Fruit fly (Drosophila melanogaster) S2 (cell line): Measurements from ENCODE around the gene Pdfr.
"Not testable (repeated sequence)": the region's sequence is repeated elsewhere in the genome, so short reads cannot be mapped to it uniquely, and the experiment has no call there.

Source experiments
- CG8478 ChIP-seq: fragments of >200 bp; optimal IDR thresholded peaks from 2 replicates; lab custom pipeline; 2018
- CTCF ChIP-seq, 2 experiments: fragments of >200 bp; optimal IDR thresholded peaks; 2 replicates each; lab custom pipeline; 2018

Pdfr gene

dm6 chrX:2591315-2591999, 39.5 kb downstream of the Pdfr start:
- no peak for TF ChIP-seq CTCF (optimal IDR thresholded peaks at IDR 0.05; lab: Kevin White, UChicago)
- no peak for TF ChIP-seq CG8478 (lab: Kevin White, UChicago)

dm6 chrX:2592243-2592642, 40.2 kb downstream of the Pdfr start:
- TF ChIP-seq CTCF (optimal IDR thresholded peaks at IDR 0.05; lab: Kevin White, UChicago) = no peak
- TF ChIP-seq CG8478 (lab: Kevin White, UChicago) = no peak

dm6 chrX:2593094-2593752, 41.2 kb downstream of the Pdfr start:
- no peak for TF ChIP-seq CG8478 (lab: Kevin White, UChicago)
- TF ChIP-seq CTCF (optimal IDR thresholded peaks at IDR 0.05; lab: Kevin White, UChicago) = no peak

dm6 chrX:2593753-2594096, 41.7 kb downstream of the Pdfr start:
- TF ChIP-seq CTCF (optimal IDR thresholded peaks at IDR 0.05; lab: Kevin White, UChicago) (no peak), CG8478 (lab: Kevin White, UChicago) (no peak)

dm6 chrX:2603851-2604505, 52.0 kb downstream of the Pdfr start, which contains the start of the genes Klp3A and Zw10:
Klp3A (minus strand) TSS chrX:2604052.
Zw10 (plus strand) TSS chrX:2604197.
- TF ChIP-seq CG8478 (lab: Kevin White, UChicago) = no peak
- no peak for TF ChIP-seq CTCF (optimal IDR thresholded peaks at IDR 0.05; lab: Kevin White, UChicago)

dm6 chrX:2608470-2609157, 56.6 kb downstream of the Pdfr start, which contains the start of gene Smyd3:
Smyd3 (minus strand) TSS chrX:2608876.
- TF ChIP-seq CTCF (optimal IDR thresholded peaks at IDR 0.05; lab: Kevin White, UChicago) (no peak), CG8478 (lab: Kevin White, UChicago) (no peak)

- TF ChIP-seq CTCF (optimal IDR thresholded peaks at IDR 0.05; lab: Kevin White, UChicago); CG8478 (lab: Kevin White, UChicago): not testable (repeated sequence)
Observed at dm6 chrX:2610236-2610635, 58.2 kb downstream of the Pdfr start, which contains the start of gene eIF3g1. eIF3g1 (minus strand) TSS chrX:2610336.

- TF ChIP-seq CTCF (optimal IDR thresholded peaks at IDR 0.05; lab: Kevin White, UChicago) (no peak), CG8478 (lab: Kevin White, UChicago) (no peak)
Observed at dm6 chrX:2617417-2617816, 65.4 kb downstream of the Pdfr start.

dm6 chrX:2619651-2620050, 67.6 kb downstream of the Pdfr start, which contains the start of the genes Tsp3A and Seipin:
Tsp3A (minus strand) TSS chrX:2619738.
Seipin (plus strand) TSS chrX:2619799.
- TF ChIP-seq CTCF (optimal IDR thresholded peaks at IDR 0.05; lab: Kevin White, UChicago) (no peak), CG8478 (lab: Kevin White, UChicago) (no peak)

dm6 chrX:2624525-2625006, 72.6 kb downstream of the Pdfr start, which contains the start of the genes brv3 and Pi4KIIIalpha:
brv3 (minus strand) TSS chrX:2624575.
Pi4KIIIalpha (plus strand) TSS chrX:2624804.
- TF ChIP-seq CTCF (optimal IDR thresholded peaks at IDR 0.05; lab: Kevin White, UChicago) (peak in 1 of 2 experiments; percentile 18), CG8478 (lab: Kevin White, UChicago) (no peak)

- TF ChIP-seq CG8478 (lab: Kevin White, UChicago) = no peak
- no peak for TF ChIP-seq CTCF (optimal IDR thresholded peaks at IDR 0.05; lab: Kevin White, UChicago)
Observed at dm6 chrX:2625009-2625408, 73.0 kb downstream of the Pdfr start.
